Fruit fly (Drosophila melanogaster) whole organism, embryonic: Measurements from ENCODE around the gene CG4983.

Source experiments
- Aef1 ChIP-seq: fragments of 200-800 bp; sonication (Bioruptor generic); IDR thresholded peaks from 3 replicates; pipeline ENCODE4 v1.3.6; 2022; ENCODE audit warnings: missing biosample characterization, missing genetic modification characterization
- Asciz ChIP-seq: fragments of 200-800 bp; sonication (Bioruptor generic); optimal IDR thresholded peaks from 2 replicates; lab custom pipeline; 2017; ENCODE audit warnings: missing biosample characterization, mild to moderate bottlenecking, missing genetic modification characterization, missing genetic modification reagents
- Atf3 ChIP-seq: fragments of 200-800 bp; sonication (Bioruptor generic); optimal IDR thresholded peaks from 3 replicates; lab custom pipeline; 2016; ENCODE audit warnings: missing biosample characterization, missing genetic modification characterization
- Atf6 ChIP-seq: fragments of 200-800 bp; sonication (Bioruptor generic); IDR thresholded peaks from 2 replicates; pipeline ENCODE4 v1.3.6; 2022; ENCODE audit warnings: missing biosample characterization, missing genetic modification characterization
- Bdp1 ChIP-seq: fragments of 200-800 bp; sonication (Bioruptor generic); optimal IDR thresholded peaks from 3 replicates; lab custom pipeline; 2016; ENCODE audit warnings: missing biosample characterization, missing genetic modification characterization
- CG10147 ChIP-seq: fragments of 200-800 bp; sonication (Bioruptor generic); optimal IDR thresholded peaks from 2 replicates; lab custom pipeline; 2019; ENCODE audit warnings: missing biosample characterization, mild to moderate bottlenecking, missing genetic modification characterization, moderate library complexity
- CG12104 ChIP-seq: fragments of 200-800 bp; sonication (Bioruptor generic); optimal IDR thresholded peaks from 3 replicates; lab custom pipeline; 2016; ENCODE audit warnings: missing biosample characterization, missing genetic modification characterization
- CG13894 ChIP-seq: fragments of 200-800 bp; sonication (Bioruptor generic); optimal IDR thresholded peaks from 3 replicates; lab custom pipeline; 2018; ENCODE audit warnings: missing biosample characterization, mild to moderate bottlenecking, missing genetic modification characterization, moderate library complexity
- CG14441 ChIP-seq: fragments of 200-800 bp; sonication (Bioruptor generic); IDR thresholded peaks from 2 replicates; pipeline ENCODE4 v1.3.6; 2022; ENCODE audit warnings: missing biosample characterization, missing genetic modification characterization
- CG1603 ChIP-seq: fragments of 200-800 bp; sonication (Bioruptor generic); optimal IDR thresholded peaks from 2 replicates; lab custom pipeline; 2019; ENCODE audit warnings: missing biosample characterization, mild to moderate bottlenecking, missing genetic modification characterization, moderate library complexity
- CG17912 ChIP-seq: fragments of 200-800 bp; sonication (Bioruptor generic); optimal IDR thresholded peaks from 2 replicates; lab custom pipeline; 2018; ENCODE audit warnings: missing biosample characterization, mild to moderate bottlenecking, missing genetic modification characterization
- CG1832 ChIP-seq: fragments of 200-800 bp; sonication (Bioruptor generic); optimal IDR thresholded peaks from 2 replicates; lab custom pipeline; 2017; ENCODE audit warnings: missing biosample characterization, mild to moderate bottlenecking, missing genetic modification characterization, inconsistent platforms
- CG2202 ChIP-seq: fragments of 200-800 bp; sonication (Bioruptor generic); optimal IDR thresholded peaks from 2 replicates; lab custom pipeline; 2018; ENCODE audit warnings: missing biosample characterization, mild to moderate bottlenecking, missing genetic modification characterization
- CG42726 ChIP-seq: fragments of 200-800 bp; sonication (Bioruptor generic); IDR thresholded peaks from 2 replicates; pipeline ENCODE4 v1.3.6; 2022; ENCODE audit warnings: missing biosample characterization, missing genetic modification characterization; ENCODE audit not compliant: partially characterized antibody
- CG5180 ChIP-seq: fragments of 200-800 bp; sonication (Bioruptor generic); optimal IDR thresholded peaks from 3 replicates; lab custom pipeline; 2017; ENCODE audit warnings: missing biosample characterization, missing genetic modification characterization, mild to moderate bottlenecking, moderate library complexity, missing genetic modification reagents
- CG5953 ChIP-seq: fragments of 200-800 bp; sonication (Bioruptor generic); IDR thresholded peaks from 2 replicates; pipeline ENCODE4 v1.3.6; 2022; ENCODE audit warnings: missing biosample characterization, missing genetic modification characterization
- CG6689 ChIP-seq: fragments of 200-800 bp; sonication (Bioruptor generic); IDR thresholded peaks from 2 replicates; pipeline ENCODE4 v1.3.6; 2022; ENCODE audit warnings: missing biosample characterization, missing genetic modification characterization
- CG6765 ChIP-seq: fragments of 200-800 bp; sonication (Bioruptor generic); optimal IDR thresholded peaks from 3 replicates; lab custom pipeline; 2017; ENCODE audit warnings: missing biosample characterization, mild to moderate bottlenecking, missing genetic modification characterization
- CG6854 ChIP-seq: fragments of 200-800 bp; sonication (Bioruptor generic); optimal IDR thresholded peaks from 3 replicates; lab custom pipeline; 2017; ENCODE audit warnings: missing biosample characterization, mild to moderate bottlenecking, missing genetic modification characterization
- CG7556 ChIP-seq: fragments of 200-800 bp; sonication (Bioruptor generic); optimal IDR thresholded peaks from 2 replicates; lab custom pipeline; 2017; ENCODE audit warnings: missing biosample characterization, mild to moderate bottlenecking, missing genetic modification characterization
- CG8281 ChIP-seq: fragments of 200-800 bp; sonication (Bioruptor generic); optimal IDR thresholded peaks from 2 replicates; lab custom pipeline; 2018; ENCODE audit warnings: missing biosample characterization, mild to moderate bottlenecking, missing genetic modification characterization, moderate library complexity
- CTCF ChIP-seq: fragments of 200-800 bp; sonication (Bioruptor generic); optimal IDR thresholded peaks from 2 replicates; lab custom pipeline; 2017; ENCODE audit warnings: missing biosample characterization, mild to moderate bottlenecking, missing genetic modification characterization, moderate library complexity
- D ChIP-seq, 2 experiments: fragments of 200-800 bp in 1 of 2; fragments of >200 bp in 1 of 2; sonication (Bioruptor generic) in 1 of 2; optimal IDR thresholded peaks; 2 replicates in 1 of 2; 3 replicates in 1 of 2; lab custom pipeline; 2017; ENCODE audit warnings: mild to moderate bottlenecking in 1 of 2, missing biosample characterization in 1 of 2, missing genetic modification characterization in 1 of 2, missing genetic modification reagents in 1 of 2
- Dek ChIP-seq: fragments of 200-800 bp; sonication (Bioruptor generic); optimal IDR thresholded peaks from 3 replicates; lab custom pipeline; 2019; ENCODE audit warnings: missing biosample characterization, mild to moderate bottlenecking, missing genetic modification characterization, moderate library complexity
- Fer1 ChIP-seq: fragments of 200-800 bp; sonication (Bioruptor generic); optimal IDR thresholded peaks from 2 replicates; lab custom pipeline; 2017; ENCODE audit warnings: missing biosample characterization, mild to moderate bottlenecking, missing genetic modification characterization
- Hmr ChIP-seq: fragments of 200-800 bp; sonication (Bioruptor generic); optimal IDR thresholded peaks from 3 replicates; lab custom pipeline; 2017; ENCODE audit warnings: mild to moderate bottlenecking, missing biosample characterization, missing genetic modification reagents, missing genetic modification characterization
- Hr78 ChIP-seq, 2 experiments: fragments of 200-800 bp in 1 of 2; fragments of >200 bp in 1 of 2; sonication (Bioruptor generic) in 1 of 2; optimal IDR thresholded peaks; 2 replicates each; lab custom pipeline; 2017 to 2019; ENCODE audit warnings: missing biosample characterization in 2 of 2, missing genetic modification characterization in 2 of 2, mild to moderate bottlenecking in 1 of 2, moderate library complexity in 1 of 2
- Mes4 ChIP-seq: fragments of 200-800 bp; sonication (Bioruptor generic); optimal IDR thresholded peaks from 2 replicates; lab custom pipeline; 2016; ENCODE audit warnings: missing biosample characterization, missing genetic modification characterization
- NC2β ChIP-seq: fragments of 200-800 bp; sonication (Bioruptor generic); optimal IDR thresholded peaks from 2 replicates; lab custom pipeline; 2016; ENCODE audit warnings: missing biosample characterization, missing genetic modification characterization
- Side ChIP-seq: fragments of 200-800 bp; sonication (Bioruptor generic); optimal IDR thresholded peaks from 2 replicates; lab custom pipeline; 2016; ENCODE audit warnings: missing biosample characterization, missing genetic modification characterization
- Vsx1 ChIP-seq: fragments of 200-800 bp; sonication (Bioruptor generic); optimal IDR thresholded peaks from 2 replicates; lab custom pipeline; 2017; ENCODE audit warnings: missing biosample characterization, mild to moderate bottlenecking, missing genetic modification characterization, missing genetic modification reagents
- chm ChIP-seq: fragments of 200-800 bp; sonication (Bioruptor generic); IDR thresholded peaks from 2 replicates; pipeline ENCODE4 v1.3.6; 2022; ENCODE audit warnings: missing biosample characterization, missing genetic modification characterization
- cwo ChIP-seq: fragments of 200-800 bp; sonication (Bioruptor generic); optimal IDR thresholded peaks from 3 replicates; lab custom pipeline; 2017; ENCODE audit warnings: missing biosample characterization, missing genetic modification characterization, mild to moderate bottlenecking, moderate library complexity, missing genetic modification reagents
- dmrt11E ChIP-seq: fragments of 200-800 bp; sonication (Bioruptor generic); optimal IDR thresholded peaks from 3 replicates; lab custom pipeline; 2018; ENCODE audit warnings: missing biosample characterization, mild to moderate bottlenecking, missing genetic modification characterization, moderate library complexity
- dmrt99B ChIP-seq: fragments of 200-800 bp; sonication (Bioruptor generic); optimal IDR thresholded peaks from 2 replicates; lab custom pipeline; 2018; ENCODE audit warnings: missing biosample characterization, mild to moderate bottlenecking, missing genetic modification characterization, moderate library complexity
- lbe ChIP-seq: fragments of 200-800 bp; sonication (Bioruptor generic); optimal IDR thresholded peaks from 2 replicates; lab custom pipeline; 2016; ENCODE audit warnings: missing biosample characterization, mild to moderate bottlenecking, missing genetic modification characterization
- lola ChIP-seq, 3 experiments: fragments of >200 bp in 2 of 3; fragments of 200-800 bp in 1 of 3; sonication (Bioruptor generic) in 1 of 3; optimal IDR thresholded peaks; 2 replicates each; lab custom pipeline; 2017 to 2019; ENCODE audit warnings: missing biosample characterization in 3 of 3, missing genetic modification characterization in 3 of 3, mild to moderate bottlenecking in 1 of 3, moderate library complexity in 1 of 3
- luna ChIP-seq: fragments of 200-800 bp; sonication (Bioruptor generic); optimal IDR thresholded peaks from 2 replicates; lab custom pipeline; 2016; ENCODE audit warnings: missing biosample characterization, missing genetic modification characterization
- nerfin-1 ChIP-seq: fragments of 200-800 bp; sonication (Bioruptor generic); optimal IDR thresholded peaks from 3 replicates; lab custom pipeline; 2019; ENCODE audit warnings: missing biosample characterization, mild to moderate bottlenecking, missing genetic modification characterization, moderate library complexity
- nom ChIP-seq: fragments of 200-800 bp; sonication (Bioruptor generic); optimal IDR thresholded peaks from 2 replicates; lab custom pipeline; 2017; ENCODE audit warnings: missing biosample characterization, missing genetic modification characterization, mild to moderate bottlenecking, moderate library complexity, missing genetic modification reagents
- pfk ChIP-seq: fragments of 200-800 bp; sonication (Bioruptor generic); optimal IDR thresholded peaks from 2 replicates; lab custom pipeline; 2018; ENCODE audit warnings: missing biosample characterization, mild to moderate bottlenecking, missing genetic modification characterization, moderate library complexity
- sd ChIP-seq: fragments of 200-800 bp; sonication (Bioruptor generic); optimal IDR thresholded peaks from 3 replicates; lab custom pipeline; 2018; ENCODE audit warnings: missing biosample characterization, mild to moderate bottlenecking, missing genetic modification characterization, moderate library complexity
- seq ChIP-seq: fragments of 200-800 bp; sonication (Bioruptor generic); IDR thresholded peaks from 2 replicates; pipeline ENCODE4 v1.3.6; 2022; ENCODE audit warnings: missing biosample characterization, missing genetic modification characterization
- slou ChIP-seq: fragments of 200-800 bp; sonication (Bioruptor generic); optimal IDR thresholded peaks from 3 replicates; lab custom pipeline; 2016; ENCODE audit warnings: missing biosample characterization, missing genetic modification characterization
- unpg ChIP-seq: fragments of 200-800 bp; sonication (Bioruptor generic); optimal IDR thresholded peaks from 3 replicates; lab custom pipeline; 2018; ENCODE audit warnings: missing biosample characterization, mild to moderate bottlenecking, missing genetic modification characterization, moderate library complexity

The CG4983 gene

DNA sequence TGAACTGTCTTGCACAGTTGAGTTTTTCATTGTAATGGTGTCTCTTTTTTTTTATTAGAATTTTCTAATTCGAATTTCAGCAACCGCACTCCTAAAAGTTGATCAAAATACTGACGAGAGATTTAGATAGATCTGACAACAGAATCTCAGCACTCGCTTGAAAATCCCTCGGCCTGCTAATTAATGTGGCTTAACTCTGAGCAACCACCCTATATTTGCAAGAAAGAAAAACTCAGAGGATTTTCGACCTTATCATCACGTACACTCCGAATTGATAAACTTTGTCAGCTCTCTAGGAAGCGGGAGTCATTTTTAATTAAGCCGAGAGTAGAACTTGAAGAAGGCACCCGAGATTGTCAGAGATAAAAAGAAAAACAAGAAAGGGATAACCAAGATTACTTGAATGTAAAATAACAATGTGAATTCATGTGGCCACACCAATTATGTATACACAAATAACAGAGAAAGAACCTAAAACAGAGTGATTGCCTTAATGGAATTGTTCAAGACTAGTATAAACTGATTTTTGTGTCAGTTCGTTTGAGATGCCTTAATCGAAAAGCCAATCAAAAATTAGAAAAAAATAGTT is at the start of gene CG4983, which contains the start of gene CG12307:
Gene CG4983 (plus strand): TSS at position 539 of the 589 bp plus-strand sequence.
Gene CG12307 (minus strand): TSS at position 101 of the 589 bp plus-strand sequence.
- TF ChIP-seq unpg (GFP tag; lab: Kevin White, UChicago) (no peak), Dek (tag; lab: Kevin White, UChicago) (no peak), CG6689 (GFP tag; lab: Robert Waterston, UW) (no peak), CG14441 (no peak)

- TF ChIP-seq nom (GFP tag; lab: Kevin White, UChicago) (no peak), Side (GFP tag; lab: Kevin White, UChicago) (no peak), Atf6 (GFP tag; lab: Robert Waterston, UW) (no peak), luna (GFP tag; lab: Kevin White, UChicago) (no peak), Bdp1 (GFP tag; lab: Kevin White, UChicago) (no peak), Asciz (no peak), CG12104 (GFP tag; lab: Kevin White, UChicago) (no peak), pfk (no peak), D (optimal IDR thresholded peaks at IDR 0.05; lab: Kevin White, UChicago) (no peak), D (GFP tag; optimal IDR thresholded peaks at IDR 0.05; lab: Kevin White, UChicago) (no peak), Atf3 (GFP tag; lab: Kevin White, UChicago) (no peak), Fer1 (no peak), Mes4 (GFP tag; lab: Kevin White, UChicago) (no peak), dmrt11E (tag; lab: Kevin White, UChicago) (no peak), CG2202 (tag; lab: Kevin White, UChicago) (no peak), Aef1 (GFP tag; lab: Robert Waterston, UW) (no peak), NC2β (no peak), CG42726 (GFP tag; lab: Robert Waterston, UW) (no peak), sd (tag; lab: Kevin White, UChicago) (no peak), nerfin-1 (tag; lab: Kevin White, UChicago) (no peak)
Observed at dm6 chr2L:11611672-11612071, 40.6 kb upstream of the CG4983 start, which contains the start of gene spag4. TSS of gene spag4 (minus strand) at chr2L:11611772.

DNA sequence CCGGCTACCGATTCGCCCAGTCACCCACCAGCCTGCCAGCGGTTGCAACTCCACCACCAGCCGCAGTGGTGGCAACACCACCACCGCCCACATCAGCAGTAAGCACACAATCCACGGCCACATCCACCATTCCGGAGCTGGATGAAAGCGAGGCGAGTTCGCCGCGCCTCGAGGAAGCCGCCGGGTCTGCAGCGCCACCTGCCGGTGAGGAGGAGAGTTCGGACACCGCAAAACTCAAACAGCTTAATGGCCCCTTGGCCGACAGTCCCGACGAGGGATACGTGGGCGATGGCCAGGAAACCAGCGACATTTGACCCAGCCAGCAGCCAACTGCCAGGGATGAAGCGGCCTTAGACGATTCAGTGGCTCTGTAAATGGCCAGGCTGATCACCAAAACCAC is 28.1 kb upstream of the CG4983 start:
- no peak for TF ChIP-seq CG8281 (tag; lab: Kevin White, UChicago)
- peak; percentile 68 for TF ChIP-seq CTCF (GFP tag; lab: Kevin White, UChicago)
- no peak for TF ChIP-seq lola (GFP tag; optimal IDR thresholded peaks at IDR 0.05; lab: Kevin White, UChicago)

DNA sequence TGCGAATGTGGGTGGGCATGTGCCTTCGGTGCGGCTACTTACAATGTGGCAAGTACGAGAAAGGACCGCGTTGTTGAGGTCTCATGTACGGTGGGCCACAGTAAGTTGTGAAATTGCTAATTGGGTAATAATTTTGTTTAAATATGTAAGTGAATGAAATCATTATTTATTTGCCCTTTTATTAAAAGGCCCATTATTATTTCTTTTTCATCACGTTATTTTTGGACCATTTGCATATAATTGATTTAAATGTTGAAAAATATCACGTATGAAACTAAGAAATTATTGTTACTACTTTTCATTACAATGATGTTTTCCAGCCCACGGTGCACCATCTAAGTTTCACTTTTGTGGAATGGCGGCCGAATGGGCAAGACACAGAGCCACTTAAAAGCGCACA is 24.0 kb upstream of the CG4983 start:
- TF ChIP-seq chm (GFP tag; lab: Robert Waterston, UW) (no peak), cwo (GFP tag; lab: Kevin White, UChicago) (peak; percentile 35), Vsx1 (GFP tag; lab: Kevin White, UChicago) (no peak), Hr78 (GFP tag; optimal IDR thresholded peaks at IDR 0.05; lab: Kevin White, UChicago) (no peak), CG10147 (peak; percentile 18), Hmr (GFP tag; lab: Kevin White, UChicago) (peak; percentile 49), dmrt99B (tag; lab: Kevin White, UChicago) (peak; percentile 41), CG5180 (GFP tag; lab: Kevin White, UChicago) (no peak), CG17912 (GFP tag; lab: Kevin White, UChicago) (no peak), seq (GFP tag; lab: Robert Waterston, UW) (no peak), CG6765 (GFP tag; lab: Kevin White, UChicago) (no peak), CG1603 (tag; lab: Kevin White, UChicago) (no peak), CG13894 (tag; lab: Kevin White, UChicago) (no peak), slou (GFP tag; lab: Kevin White, UChicago) (peak; percentile 13), lbe (GFP tag; lab: Kevin White, UChicago) (no peak), CG5953 (GFP tag; lab: Robert Waterston, UW) (no peak), CG6854 (GFP tag; lab: Kevin White, UChicago) (no peak), CG1832 (GFP tag; lab: Kevin White, UChicago) (no peak), Asciz (no peak), CG7556 (GFP tag; lab: Kevin White, UChicago) (peak; percentile 56)
